Worm (Caenorhabditis elegans) whole organism, L2 larva: Measurements from ENCODE around the gene ptr-13.

Source experiments
- C34F6.9 ChIP-seq: fragments of 150-350 bp; optimal IDR thresholded peaks from 2 replicates; lab custom pipeline; 2014; ENCODE audit warnings: missing biosample characterization, missing genetic modification characterization
- R02D3.7 ChIP-seq: fragments of 150-350 bp; optimal IDR thresholded peaks from 2 replicates; lab custom pipeline; 2014; ENCODE audit warnings: missing biosample characterization, missing genetic modification characterization
- Y55F3AM.14 ChIP-seq: fragments of 200-800 bp; sonication (Bioruptor generic); optimal IDR thresholded peaks from 2 replicates; lab custom pipeline; 2018; ENCODE audit warnings: mild to moderate bottlenecking, missing genetic modification characterization, missing compliant biosample characterization
- ZK546.5 ChIP-seq: sonication (generic microtip); optimal IDR thresholded peaks from 2 replicates; lab custom pipeline; 2017; ENCODE audit warnings: missing biosample characterization, missing genetic modification characterization
- alr-1 ChIP-seq: fragments of 150-350 bp; optimal IDR thresholded peaks from 2 replicates; lab custom pipeline; 2014; ENCODE audit warnings: missing biosample characterization, missing genetic modification characterization
- aly-2 ChIP-seq: fragments of 150-350 bp; optimal IDR thresholded peaks from 2 replicates; lab custom pipeline; 2014; ENCODE audit warnings: missing biosample characterization, missing genetic modification characterization
- ama-1 ChIP-seq: fragments of 150-350 bp; optimal IDR thresholded peaks from 2 replicates; lab custom pipeline; 2018; ENCODE audit warnings: inconsistent platforms
- blmp-1 ChIP-seq: sonication (generic microtip); optimal IDR thresholded peaks from 2 replicates; lab custom pipeline; 2017; ENCODE audit warnings: missing genetic modification characterization, mild to moderate bottlenecking, missing compliant biosample characterization, antibody characterized with exemption, moderate library complexity; ENCODE audit not compliant: insufficient read depth
- ceh-16 ChIP-seq: fragments of 150-350 bp; optimal IDR thresholded peaks from 2 replicates; lab custom pipeline; 2014; ENCODE audit warnings: missing biosample characterization, missing genetic modification characterization
- ceh-82 ChIP-seq: fragments of 150-350 bp; optimal IDR thresholded peaks from 2 replicates; lab custom pipeline; 2014; ENCODE audit warnings: missing biosample characterization, missing genetic modification characterization
- crh-2 ChIP-seq: sonication (generic microtip); optimal IDR thresholded peaks from 2 replicates; lab custom pipeline; 2017; ENCODE audit warnings: missing biosample characterization, missing genetic modification characterization
- dmd-4 ChIP-seq: sonication (generic microtip); optimal IDR thresholded peaks from 2 replicates; lab custom pipeline; 2017; ENCODE audit warnings: missing biosample characterization, missing genetic modification characterization
- egl-27 ChIP-seq: sonication (generic microtip); optimal IDR thresholded peaks from 3 replicates; lab custom pipeline; 2017; ENCODE audit warnings: missing biosample characterization, missing genetic modification reagents, missing genetic modification characterization
- elt-1 ChIP-seq: fragments of 150-350 bp; optimal IDR thresholded peaks from 2 replicates; lab custom pipeline; 2014; ENCODE audit warnings: missing biosample characterization, missing genetic modification characterization
- elt-3 ChIP-seq: sonication (generic microtip); optimal IDR thresholded peaks from 2 replicates; lab custom pipeline; 2017; ENCODE audit warnings: missing biosample characterization, missing genetic modification characterization
- gmeb-1 ChIP-seq: fragments of 150-350 bp; optimal IDR thresholded peaks from 2 replicates; lab custom pipeline; 2014; ENCODE audit warnings: missing biosample characterization, missing genetic modification characterization
- lin-13 ChIP-seq: fragments of 150-350 bp; optimal IDR thresholded peaks from 2 replicates; lab custom pipeline; 2014; ENCODE audit warnings: missing biosample characterization, missing genetic modification reagents, missing genetic modification characterization
- lin-39 ChIP-seq: fragments of 150-350 bp; optimal IDR thresholded peaks from 2 replicates; lab custom pipeline; 2014; ENCODE audit warnings: missing biosample characterization, missing genetic modification reagents, missing genetic modification characterization
- lsy-2 ChIP-seq, 2 experiments: fragments of 150-350 bp in 1 of 2; sonication (generic microtip) in 1 of 2; optimal IDR thresholded peaks; 2 replicates each; lab custom pipeline; 2014 to 2017; ENCODE audit warnings: missing biosample characterization in 2 of 2, missing genetic modification characterization in 2 of 2
- mab-5 ChIP-seq: fragments of 150-350 bp; optimal IDR thresholded peaks from 2 replicates; lab custom pipeline; 2014; ENCODE audit warnings: missing biosample characterization, missing genetic modification characterization
- mbf-1 ChIP-seq: sonication (generic microtip); optimal IDR thresholded peaks from 2 replicates; lab custom pipeline; 2017; ENCODE audit warnings: missing biosample characterization, missing genetic modification characterization
- mdl-1 ChIP-seq, 2 experiments: fragments of 150-350 bp in 1 of 2; sonication (generic microtip) in 1 of 2; optimal IDR thresholded peaks; 2 replicates each; lab custom pipeline; 2017; ENCODE audit warnings: missing biosample characterization in 2 of 2, missing genetic modification characterization in 2 of 2
- nhr-11 ChIP-seq: fragments of 150-350 bp; optimal IDR thresholded peaks from 2 replicates; lab custom pipeline; 2014; ENCODE audit warnings: missing biosample characterization, missing genetic modification characterization
- nhr-12 ChIP-seq: fragments of 150-350 bp; optimal IDR thresholded peaks from 2 replicates; lab custom pipeline; 2014; ENCODE audit warnings: missing biosample characterization, missing genetic modification characterization
- nhr-129 ChIP-seq: fragments of 150-350 bp; optimal IDR thresholded peaks from 2 replicates; lab custom pipeline; 2014; ENCODE audit warnings: missing biosample characterization, missing genetic modification characterization
- nhr-21 ChIP-seq: fragments of 150-350 bp; optimal IDR thresholded peaks from 2 replicates; lab custom pipeline; 2014; ENCODE audit warnings: missing biosample characterization, missing genetic modification characterization
- nhr-23 ChIP-seq: fragments of 150-350 bp; optimal IDR thresholded peaks from 2 replicates; lab custom pipeline; 2014; ENCODE audit warnings: missing biosample characterization, missing genetic modification reagents, missing genetic modification characterization
- nhr-237 ChIP-seq: fragments of 150-350 bp; optimal IDR thresholded peaks from 2 replicates; lab custom pipeline; 2014; ENCODE audit warnings: missing biosample characterization, missing genetic modification characterization
- nhr-25 ChIP-seq: fragments of 150-350 bp; sonication (generic microtip); optimal IDR thresholded peaks from 3 replicates; lab custom pipeline; 2014; ENCODE audit warnings: missing biosample characterization, missing genetic modification characterization
- nhr-6 ChIP-seq: fragments of 150-350 bp; optimal IDR thresholded peaks from 2 replicates; lab custom pipeline; 2014; ENCODE audit warnings: missing biosample characterization, missing genetic modification characterization
- nhr-77 ChIP-seq: fragments of 150-350 bp; optimal IDR thresholded peaks from 2 replicates; lab custom pipeline; 2014; ENCODE audit warnings: missing biosample characterization, missing genetic modification characterization
- peb-1 ChIP-seq: fragments of 150-350 bp; optimal IDR thresholded peaks from 2 replicates; lab custom pipeline; 2014; ENCODE audit warnings: missing biosample characterization, missing genetic modification characterization
- sem-4 ChIP-seq: fragments of 150-350 bp; optimal IDR thresholded peaks from 2 replicates; lab custom pipeline; 2014; ENCODE audit warnings: missing biosample characterization, missing genetic modification reagents, missing genetic modification characterization
- skn-1 ChIP-seq: sonication (generic microtip); optimal IDR thresholded peaks from 2 replicates; lab custom pipeline; 2017; ENCODE audit warnings: missing biosample characterization, missing genetic modification characterization
- sma-3 ChIP-seq: sonication (generic microtip); optimal IDR thresholded peaks from 2 replicates; lab custom pipeline; 2016; ENCODE audit warnings: missing genetic modification reagents, missing genetic modification characterization, missing compliant biosample characterization
- sma-9 ChIP-seq, 2 experiments: fragments of 150-350 bp in 1 of 2; sonication (generic microtip) in 1 of 2; optimal IDR thresholded peaks; 2 replicates each; lab custom pipeline; 2014 to 2016; ENCODE audit warnings: missing genetic modification characterization in 2 of 2, mild to moderate bottlenecking in 1 of 2, missing biosample characterization in 1 of 2, missing compliant biosample characterization in 1 of 2, missing genetic modification reagents in 1 of 2, moderate library complexity in 1 of 2
- unc-39 ChIP-seq: fragments of 150-350 bp; optimal IDR thresholded peaks from 2 replicates; lab custom pipeline; 2014; ENCODE audit warnings: missing biosample characterization, missing genetic modification characterization
- unc-55 ChIP-seq: fragments of 150-350 bp; sonication (generic microtip); optimal IDR thresholded peaks from 3 replicates; lab custom pipeline; 2014; ENCODE audit warnings: missing biosample characterization, missing genetic modification reagents, missing genetic modification characterization
- unc-62 ChIP-seq: fragments of 150-350 bp; optimal IDR thresholded peaks from 2 replicates; lab custom pipeline; 2014; ENCODE audit warnings: missing biosample characterization, missing genetic modification reagents, missing genetic modification characterization
- zag-1 ChIP-seq: fragments of 150-350 bp; optimal IDR thresholded peaks from 2 replicates; lab custom pipeline; 2014; ENCODE audit warnings: missing biosample characterization, missing genetic modification characterization
- ztf-11 ChIP-seq: sonication (generic microtip); optimal IDR thresholded peaks from 2 replicates; lab custom pipeline; 2017; ENCODE audit warnings: missing biosample characterization, missing genetic modification characterization
- ztf-4 ChIP-seq: fragments of 150-350 bp; optimal IDR thresholded peaks from 2 replicates; lab custom pipeline; 2014; ENCODE audit warnings: missing biosample characterization, missing genetic modification characterization

Gene ptr-13

ce11 chrII:11178737-11179136 lies 16.5 kb upstream of the ptr-13 start:
- TF ChIP-seq ztf-4 (no peak), zag-1 (tag; lab: Kevin White, UChicago) (no peak), sma-9 (GFP tag; optimal IDR thresholded peaks at IDR 0.05; lab: Kevin White, UChicago) (no peak), sma-9 (tag; optimal IDR thresholded peaks at IDR 0.05; lab: Kevin White, UChicago) (no peak), aly-2 (tag; lab: Kevin White, UChicago) (no peak), unc-55 (GFP tag; lab: Kevin White, UChicago) (no peak), ceh-16 (tag; lab: Kevin White, UChicago) (no peak), sma-3 (GFP tag; lab: Kevin White, UChicago) (no peak), blmp-1 (tag; lab: Kevin White, UChicago) (no peak)

DNA sequence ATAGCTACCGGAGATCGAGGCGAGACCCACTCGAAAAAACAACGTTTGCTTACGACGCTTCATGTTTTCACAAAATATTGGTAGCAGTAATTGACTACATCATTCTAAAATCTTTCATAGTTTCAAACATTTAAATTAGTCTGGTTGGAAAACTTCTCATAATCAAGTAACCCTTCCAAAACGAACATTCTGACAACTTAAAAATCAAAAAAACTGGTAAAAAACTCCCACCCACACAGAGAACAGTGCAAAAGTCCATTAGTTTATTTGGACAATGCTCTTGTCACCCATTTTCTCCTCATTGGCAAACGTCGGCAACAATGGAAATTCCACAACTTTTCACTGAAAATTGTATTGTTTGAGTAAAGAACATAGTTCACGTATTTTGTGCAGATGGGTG lies 15.1 kb upstream of the ptr-13 start, which contains the start of gene F37H8.6:
Gene F37H8.6, minus strand, starts transcription at position 101 of the 400 bp plus-strand sequence.
- TF ChIP-seq ztf-11 (no peak), aly-2 (tag; lab: Kevin White, UChicago) (no peak), sma-3 (GFP tag; lab: Kevin White, UChicago) (no peak), blmp-1 (tag; lab: Kevin White, UChicago) (no peak), sem-4 (no peak), lin-39 (no peak), gmeb-1 (tag; lab: Kevin White, UChicago) (no peak), Y55F3AM.14 (no peak)

DNA sequence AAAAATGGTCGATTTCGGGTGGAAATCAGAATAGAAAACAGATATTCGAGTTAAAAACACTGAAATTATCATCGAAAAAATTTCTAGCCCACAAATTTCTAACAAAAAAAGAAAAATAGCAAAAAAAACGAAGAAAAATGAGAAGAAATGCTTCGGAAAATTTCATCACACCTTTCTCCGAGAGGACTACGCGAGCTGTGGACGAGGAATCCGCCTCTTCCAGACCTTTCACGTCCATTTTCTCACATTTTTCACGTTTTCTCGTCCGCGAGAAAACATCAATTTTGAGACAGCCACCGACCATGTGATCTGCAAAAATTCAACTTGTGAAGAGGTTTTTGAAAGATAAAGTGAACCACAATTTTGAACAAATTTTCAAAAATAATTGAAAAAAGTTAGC lies 14.2 kb upstream of the ptr-13 start:
- TF ChIP-seq unc-55 (GFP tag; lab: Kevin White, UChicago) = peak; percentile 15
- TF ChIP-seq elt-1 (tag; lab: Kevin White, UChicago) = no peak
- peak; percentile 6 for TF ChIP-seq C34F6.9 (tag; lab: Kevin White, UChicago)
- TF ChIP-seq lsy-2 (tag; optimal IDR thresholded peaks at IDR 0.05; lab: Kevin White, UChicago) = peak in 1 of 2 experiments; percentile 35

ce11 chrII:11175347-11175746 lies 13.1 kb upstream of the ptr-13 start:
- TF ChIP-seq blmp-1 (tag; lab: Kevin White, UChicago) = no peak
- TF ChIP-seq nhr-6 = no peak
- TF ChIP-seq sma-3 (GFP tag; lab: Kevin White, UChicago) = no peak
- no peak for TF ChIP-seq zag-1 (tag; lab: Kevin White, UChicago)

DNA sequence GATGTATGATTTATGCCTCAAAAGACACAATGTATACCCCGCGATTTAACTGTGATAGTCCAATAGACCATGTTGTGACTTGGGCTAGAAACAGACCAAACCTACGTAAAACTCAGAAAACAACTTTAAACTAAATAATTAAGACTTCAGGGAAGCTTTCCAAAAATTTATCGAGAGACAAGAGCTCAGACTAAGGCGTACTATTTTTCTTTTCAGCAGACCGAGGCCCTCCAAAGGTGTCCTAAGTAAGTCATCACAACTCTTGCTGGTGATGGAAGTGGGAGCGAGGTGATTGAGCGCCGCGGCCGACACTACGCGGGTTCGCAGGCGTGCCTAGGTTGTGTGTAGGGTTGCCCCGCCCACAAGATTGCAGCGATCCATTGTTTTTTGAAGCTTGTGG lies 4.8 kb upstream of the ptr-13 start:
- TF ChIP-seq lin-13 (GFP tag; lab: Kevin White, UChicago) (peak; percentile 56), crh-2 (tag; lab: Kevin White, UChicago) (peak; percentile 12), gmeb-1 (tag; lab: Kevin White, UChicago) (peak; percentile 76), unc-62 (GFP tag; lab: Kevin White, UChicago) (no peak), peb-1 (tag; lab: Kevin White, UChicago) (no peak), unc-39 (tag; lab: Kevin White, UChicago) (no peak), skn-1 (tag; lab: Kevin White, UChicago) (no peak), sma-3 (GFP tag; lab: Kevin White, UChicago) (peak; percentile 89), ceh-82 (tag; lab: Kevin White, UChicago) (no peak), mdl-1 (tag; optimal IDR thresholded peaks at IDR 0.05; lab: Kevin White, UChicago) (peak; percentile 37 to 86), mbf-1 (tag; lab: Kevin White, UChicago) (no peak), nhr-237 (tag; lab: Kevin White, UChicago) (peak; percentile 26), Y55F3AM.14 (no peak), nhr-6 (no peak), ceh-16 (tag; lab: Kevin White, UChicago) (peak; percentile 49), nhr-23 (no peak), sma-9 (GFP tag; optimal IDR thresholded peaks at IDR 0.05; lab: Kevin White, UChicago) (peak; percentile 85), sma-9 (tag; optimal IDR thresholded peaks at IDR 0.05; lab: Kevin White, UChicago) (no peak), lsy-2 (tag; optimal IDR thresholded peaks at IDR 0.05; lab: Kevin White, UChicago) (peak; percentile 43 to 56), nhr-12 (no peak), nhr-25 (peak; percentile 44), lin-39 (no peak), alr-1 (no peak), nhr-77 (no peak), blmp-1 (tag; lab: Kevin White, UChicago) (no peak), nhr-11 (tag; lab: Kevin White, UChicago) (no peak), mab-5 (tag; lab: Kevin White, UChicago) (no peak), C34F6.9 (tag; lab: Kevin White, UChicago) (peak; percentile 6), elt-3 (tag; lab: Kevin White, UChicago) (no peak), R02D3.7 (tag; lab: Kevin White, UChicago) (peak; percentile 22), unc-55 (GFP tag; lab: Kevin White, UChicago) (peak; percentile 29), nhr-21 (tag; lab: Kevin White, UChicago) (peak; percentile 84), elt-1 (tag; lab: Kevin White, UChicago) (no peak), ztf-4 (peak; percentile 25), ZK546.5 (no peak), egl-27 (tag; lab: Kevin White, UChicago) (peak; percentile 20), ztf-11 (no peak), ama-1 (lab: Kevin White, UChicago) (peak; percentile 96), dmd-4 (tag; lab: Kevin White, UChicago) (no peak), nhr-129 (peak; percentile 63), zag-1 (tag; lab: Kevin White, UChicago) (no peak), aly-2 (tag; lab: Kevin White, UChicago) (no peak)
